Worm (Caenorhabditis elegans) whole organism, L3 larva: ENCODE results near the gene pqbp-1.1.
A peak's percentile ranks its signal among the peaks of the same experiment; 100 is the strongest.

Experiments
- R02D3.7 ChIP-seq: fragments of 150-350 bp; optimal IDR thresholded peaks from 2 replicates; lab custom pipeline; 2014; ENCODE audit warnings: missing biosample characterization, missing genetic modification characterization
- ZK546.5 ChIP-seq: sonication (generic microtip); optimal IDR thresholded peaks from 2 replicates; lab custom pipeline; 2017; ENCODE audit warnings: missing biosample characterization, missing genetic modification characterization
- ama-1 ChIP-seq: fragments of 150-350 bp; optimal IDR thresholded peaks from 2 replicates; lab custom pipeline; 2018
- ceh-28 ChIP-seq: fragments of 150-350 bp; optimal IDR thresholded peaks from 2 replicates; lab custom pipeline; 2014; ENCODE audit warnings: missing biosample characterization, missing genetic modification reagents, missing genetic modification characterization
- ceh-82 ChIP-seq: fragments of 150-350 bp; optimal IDR thresholded peaks from 2 replicates; lab custom pipeline; 2014; ENCODE audit warnings: missing biosample characterization, missing genetic modification characterization
- ceh-9 ChIP-seq: sonication (generic microtip); optimal IDR thresholded peaks from 2 replicates; lab custom pipeline; 2018; ENCODE audit warnings: missing biosample characterization, missing genetic modification characterization
- daf-12 ChIP-seq: fragments of 150-350 bp; optimal IDR thresholded peaks from 2 replicates; lab custom pipeline; 2014; ENCODE audit warnings: missing biosample characterization, missing genetic modification reagents, missing genetic modification characterization
- egl-27 ChIP-seq: sonication (generic microtip); optimal IDR thresholded peaks from 4 replicates; lab custom pipeline; 2017; ENCODE audit warnings: missing biosample characterization, missing genetic modification reagents, missing genetic modification characterization
- egl-5 ChIP-seq: fragments of 150-350 bp; optimal IDR thresholded peaks from 2 replicates; lab custom pipeline; 2017; ENCODE audit warnings: missing biosample characterization, missing genetic modification reagents, missing genetic modification characterization, inconsistent platforms
- elt-1 ChIP-seq: fragments of 150-350 bp; optimal IDR thresholded peaks from 2 replicates; lab custom pipeline; 2014; ENCODE audit warnings: missing biosample characterization, missing genetic modification characterization
- elt-2 ChIP-seq: sonication (generic microtip); optimal IDR thresholded peaks from 2 replicates; lab custom pipeline; 2016; ENCODE audit warnings: missing genetic modification reagents, mild to moderate bottlenecking, missing genetic modification characterization, missing compliant biosample characterization
- elt-3 ChIP-seq, 3 experiments: fragments of 150-350 bp in 1 of 3; sonication (generic microtip) in 2 of 3; optimal IDR thresholded peaks; 2 replicates in 2 of 3; 4 replicates in 1 of 3; lab custom pipeline; 2014 to 2017; ENCODE audit warnings: missing biosample characterization in 3 of 3, missing genetic modification characterization in 3 of 3
- eor-1 ChIP-seq, 2 experiments: fragments of 150-350 bp; optimal IDR thresholded peaks; 2 replicates each; lab custom pipeline; 2014 to 2018; ENCODE audit warnings: missing biosample characterization in 2 of 2, missing genetic modification characterization in 2 of 2
- fkh-10 ChIP-seq: sonication (generic microtip); optimal IDR thresholded peaks from 2 replicates; lab custom pipeline; 2017; ENCODE audit warnings: missing biosample characterization, missing genetic modification reagents, missing genetic modification characterization
- hmg-11 ChIP-seq: sonication (generic microtip); optimal IDR thresholded peaks from 2 replicates; lab custom pipeline; 2016; ENCODE audit warnings: missing genetic modification characterization, missing compliant biosample characterization
- jun-1 ChIP-seq: fragments of 150-350 bp; optimal IDR thresholded peaks from 2 replicates; lab custom pipeline; 2014; ENCODE audit warnings: missing biosample characterization, missing genetic modification reagents, missing genetic modification characterization
- lin-39 ChIP-seq: fragments of 150-350 bp; optimal IDR thresholded peaks from 2 replicates; lab custom pipeline; 2018; ENCODE audit warnings: missing biosample characterization, missing genetic modification reagents, missing genetic modification characterization
- nfya-1 ChIP-seq: sonication (generic microtip); optimal IDR thresholded peaks from 2 replicates; lab custom pipeline; 2017; ENCODE audit warnings: missing genetic modification characterization, mild to moderate bottlenecking, missing compliant biosample characterization, antibody characterized with exemption, moderate library complexity; ENCODE audit not compliant: insufficient read depth
- nhr-12 ChIP-seq: fragments of 150-350 bp; optimal IDR thresholded peaks from 2 replicates; lab custom pipeline; 2014; ENCODE audit warnings: missing biosample characterization, missing genetic modification characterization
- nhr-28 ChIP-seq: fragments of 150-350 bp; optimal IDR thresholded peaks from 2 replicates; lab custom pipeline; 2014; ENCODE audit warnings: missing biosample characterization, missing genetic modification characterization
- nhr-43 ChIP-seq: sonication (generic microtip); optimal IDR thresholded peaks from 2 replicates; lab custom pipeline; 2016; ENCODE audit warnings: mild to moderate bottlenecking, missing genetic modification characterization, missing compliant biosample characterization; ENCODE audit not compliant: poor library complexity, severe bottlenecking
- nhr-67 ChIP-seq: fragments of 150-350 bp; optimal IDR thresholded peaks from 2 replicates; lab custom pipeline; 2014; ENCODE audit warnings: missing biosample characterization, missing genetic modification characterization
- nhr-76 ChIP-seq: fragments of 150-350 bp; sonication (generic microtip); optimal IDR thresholded peaks from 5 replicates; lab custom pipeline; 2014; ENCODE audit warnings: missing biosample characterization, missing genetic modification characterization
- nhr-77 ChIP-seq: fragments of 150-350 bp; optimal IDR thresholded peaks from 2 replicates; lab custom pipeline; 2014; ENCODE audit warnings: missing biosample characterization, missing genetic modification characterization
- pha-4 ChIP-seq: fragments of 150-350 bp; optimal IDR thresholded peaks from 2 replicates; lab custom pipeline; 2014; ENCODE audit warnings: missing biosample characterization, missing genetic modification reagents, missing genetic modification characterization
- pqm-1 ChIP-seq: fragments of 150-350 bp; optimal IDR thresholded peaks from 2 replicates; lab custom pipeline; 2017; ENCODE audit warnings: missing biosample characterization, missing genetic modification characterization, inconsistent platforms
- sea-2 ChIP-seq: fragments of 150-350 bp; sonication (generic microtip); optimal IDR thresholded peaks from 4 replicates; lab custom pipeline; 2014; ENCODE audit warnings: missing biosample characterization, missing genetic modification reagents, missing genetic modification characterization
- skn-1 ChIP-seq: fragments of 150-350 bp; optimal IDR thresholded peaks from 2 replicates; lab custom pipeline; 2014; ENCODE audit warnings: missing biosample characterization, missing genetic modification characterization
- snpc-4 ChIP-seq: fragments of 150-350 bp; optimal IDR thresholded peaks from 2 replicates; lab custom pipeline; 2014; ENCODE audit warnings: missing biosample characterization, missing genetic modification characterization
- unc-39 ChIP-seq: sonication (generic microtip); optimal IDR thresholded peaks from 4 replicates; lab custom pipeline; 2017; ENCODE audit warnings: missing biosample characterization, missing genetic modification characterization
- unc-62 ChIP-seq: fragments of 150-350 bp; sonication (generic microtip); optimal IDR thresholded peaks from 4 replicates; lab custom pipeline; 2014; ENCODE audit warnings: missing biosample characterization, missing genetic modification reagents, missing genetic modification characterization
- zag-1 ChIP-seq: fragments of 150-350 bp; optimal IDR thresholded peaks from 2 replicates; lab custom pipeline; 2014; ENCODE audit warnings: missing biosample characterization, missing genetic modification characterization
- ztf-11 ChIP-seq: fragments of 150-350 bp; optimal IDR thresholded peaks from 2 replicates; lab custom pipeline; 2014; ENCODE audit warnings: missing biosample characterization, missing genetic modification characterization

pqbp-1.1 gene

ce11 chrIV:299190-299589, 37.7 kb upstream of the pqbp-1.1 start:
- TF ChIP-seq nhr-67 (tag; lab: Kevin White, UChicago) = no peak
- TF ChIP-seq elt-3 (tag; optimal IDR thresholded peaks at IDR 0.05; lab: Kevin White, UChicago) = no peak
- TF ChIP-seq elt-1 = no peak
- no peak for TF ChIP-seq egl-5
- TF ChIP-seq daf-12 (tag; lab: Kevin White, UChicago) = no peak
- TF ChIP-seq pha-4 (tag; lab: Kevin White, UChicago) = no peak
- no peak for TF ChIP-seq unc-62 (GFP tag; lab: Kevin White, UChicago)
- no peak for TF ChIP-seq nhr-28 (tag; lab: Kevin White, UChicago)
- no peak for TF ChIP-seq nhr-77 (tag; lab: Kevin White, UChicago)
- TF ChIP-seq nfya-1 (tag; lab: Kevin White, UChicago) = no peak

ce11 chrIV:298204-298603, 36.7 kb upstream of the pqbp-1.1 start, which contains the start of gene pnp-1:
Gene pnp-1 (minus strand): TSS chrIV:298304.
- TF ChIP-seq egl-5 (no peak), ZK546.5 (tag; lab: Kevin White, UChicago) (no peak), elt-1 (no peak), eor-1 (tag; optimal IDR thresholded peaks at IDR 0.05; lab: Kevin White, UChicago) (no peak), ceh-28 (tag; lab: Kevin White, UChicago) (no peak), lin-39 (tag; lab: Kevin White, UChicago) (no peak), ztf-11 (tag; lab: Kevin White, UChicago) (no peak), nhr-76 (tag; lab: Kevin White, UChicago) (no peak), fkh-10 (GFP tag; lab: Kevin White, UChicago) (no peak), hmg-11 (no peak), ceh-9 (tag; lab: Kevin White, UChicago) (no peak), skn-1 (tag; lab: Kevin White, UChicago) (no peak), snpc-4 (tag; lab: Kevin White, UChicago) (no peak), nhr-77 (tag; lab: Kevin White, UChicago) (no peak), ama-1 (lab: Kevin White, UChicago) (no peak), unc-39 (no peak), nhr-67 (tag; lab: Kevin White, UChicago) (no peak), zag-1 (tag; lab: Kevin White, UChicago) (no peak)

ce11 chrIV:296849-297248, 35.4 kb upstream of the pqbp-1.1 start:
- TF ChIP-seq jun-1 (tag; lab: Kevin White, UChicago) = peak; percentile 67
- peak; percentile 21 for TF ChIP-seq pha-4 (tag; lab: Kevin White, UChicago)
- peak; percentile 47 for TF ChIP-seq skn-1 (tag; lab: Kevin White, UChicago)
- no peak for TF ChIP-seq nhr-12 (tag; lab: Kevin White, UChicago)
- peak; percentile 95 for TF ChIP-seq elt-2 (tag; lab: Kevin White, UChicago)
- TF ChIP-seq ceh-9 (tag; lab: Kevin White, UChicago) = no peak
- peak; percentile 91 for TF ChIP-seq pqm-1 (tag; lab: Kevin White, UChicago)
- TF ChIP-seq, all 47 proteins: peak for 5

ce11 chrIV:295734-296201, 34.3 kb upstream of the pqbp-1.1 start:
- peak; percentile 70 for TF ChIP-seq jun-1 (tag; lab: Kevin White, UChicago)
- TF ChIP-seq elt-2 (tag; lab: Kevin White, UChicago) = peak; percentile 96
- TF ChIP-seq ceh-82 (tag; lab: Kevin White, UChicago) = no peak
- no peak for TF ChIP-seq R02D3.7 (tag; lab: Kevin White, UChicago)
- peak; percentile 40 for TF ChIP-seq skn-1 (tag; lab: Kevin White, UChicago)
- TF ChIP-seq pha-4 (tag; lab: Kevin White, UChicago) = peak; percentile 59
- peak; percentile 79 for TF ChIP-seq pqm-1 (tag; lab: Kevin White, UChicago)

- TF ChIP-seq egl-27 (tag; lab: Kevin White, UChicago) = no peak
- peak; percentile 15 for TF ChIP-seq pha-4 (tag; lab: Kevin White, UChicago)
- peak; percentile 27 for TF ChIP-seq ama-1 (lab: Kevin White, UChicago)
- peak; percentile 8 for TF ChIP-seq nhr-43 (tag; lab: Kevin White, UChicago)
- no peak for TF ChIP-seq sea-2 (GFP tag; lab: Kevin White, UChicago)
- peak; percentile 38 for TF ChIP-seq jun-1 (tag; lab: Kevin White, UChicago)
- TF ChIP-seq elt-3 (tag; optimal IDR thresholded peaks at IDR 0.05; lab: Kevin White, UChicago) = no peak
- peak; percentile 13 for TF ChIP-seq nfya-1 (tag; lab: Kevin White, UChicago)
Observed at ce11 chrIV:294737-295136, 33.3 kb upstream of the pqbp-1.1 start.
